Worm (Caenorhabditis elegans) whole organism, dauer: ENCODE data around the gene Y53G8AL.1.

Experiments used
- unc-62 ChIP-seq: sonication (generic microtip); optimal IDR thresholded peaks from 2 replicates; lab custom pipeline; 2017; ENCODE audit warnings: missing biosample characterization, missing genetic modification reagents, missing genetic modification characterization

Y53G8AL.1 gene

DNA sequence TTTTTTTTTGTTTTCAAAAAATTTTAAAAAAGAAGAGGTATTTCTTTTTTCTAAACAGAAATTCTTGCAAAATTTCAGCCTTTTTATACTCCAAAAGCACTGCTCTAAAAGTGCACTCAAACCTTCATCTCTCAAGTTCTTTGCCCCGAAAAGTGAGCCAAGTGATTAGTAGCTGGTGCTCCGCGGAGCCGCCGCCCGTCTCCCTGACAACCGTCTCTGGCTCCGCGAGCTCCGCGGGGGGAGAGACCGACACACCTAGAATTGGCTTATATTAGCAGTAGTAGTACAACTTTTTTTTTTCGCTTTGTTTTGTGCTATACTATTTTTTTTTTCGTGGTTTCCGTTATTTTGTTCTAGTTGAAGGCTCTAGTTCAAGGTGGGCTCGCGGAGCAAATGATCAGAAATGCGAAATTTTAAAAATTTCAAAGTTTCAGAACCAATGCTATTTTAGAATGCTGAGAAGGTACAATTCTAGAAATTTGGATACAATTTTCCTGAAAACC lies at the start of gene Y53G8AL.1:
TSS of gene Y53G8AL.1 (plus strand) at position 453 of the 503 bp plus-strand sequence.
- TF ChIP-seq unc-62 (GFP tag; lab: Kevin White, UChicago) = no peak

DNA sequence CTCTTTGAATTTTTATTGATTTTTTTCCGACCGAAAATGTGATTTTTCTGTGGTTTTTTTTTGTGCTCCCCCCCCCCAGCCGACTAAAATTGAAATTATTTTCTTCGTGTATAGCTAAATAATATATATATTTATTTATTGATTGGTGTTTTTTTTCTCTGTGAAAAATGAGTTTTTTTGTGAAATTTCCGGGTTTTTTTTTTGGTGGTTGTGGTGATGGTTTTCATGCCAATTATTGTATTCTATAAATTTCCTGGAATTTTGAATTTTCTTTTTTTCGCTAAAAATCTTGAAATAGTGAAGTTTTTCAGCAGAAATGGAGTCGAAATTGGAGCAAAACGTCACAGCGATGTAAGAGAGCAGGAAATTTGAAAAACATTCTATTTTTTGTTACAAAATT lies 49.5 kb upstream of the Y53G8AL.1 start, which contains the start of gene lmtr-5:
TSS of gene lmtr-5 (plus strand) at position 301 of the 400 bp plus-strand sequence.
- no peak for TF ChIP-seq unc-62 (GFP tag; lab: Kevin White, UChicago)

DNA sequence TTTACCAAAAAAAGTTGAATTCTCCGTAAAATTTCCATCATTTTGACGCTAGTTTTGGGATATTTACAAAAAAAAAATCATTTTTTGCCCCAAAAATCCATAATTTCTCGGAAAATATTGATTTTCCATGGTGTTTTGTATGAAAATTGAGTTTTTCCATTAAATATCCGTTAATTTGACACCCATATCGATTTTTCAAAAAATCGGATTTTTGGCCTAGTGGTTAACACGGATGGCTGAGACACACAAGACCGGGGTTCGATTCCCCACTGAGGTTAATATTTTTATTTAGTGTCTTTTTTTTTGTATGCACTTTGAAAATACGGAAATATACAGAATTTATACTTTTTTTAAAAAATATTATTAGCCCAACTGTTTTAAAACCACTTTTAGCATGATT lies 47.7 kb upstream of the Y53G8AL.1 start:
- TF ChIP-seq unc-62 (GFP tag; lab: Kevin White, UChicago) = no peak

DNA sequence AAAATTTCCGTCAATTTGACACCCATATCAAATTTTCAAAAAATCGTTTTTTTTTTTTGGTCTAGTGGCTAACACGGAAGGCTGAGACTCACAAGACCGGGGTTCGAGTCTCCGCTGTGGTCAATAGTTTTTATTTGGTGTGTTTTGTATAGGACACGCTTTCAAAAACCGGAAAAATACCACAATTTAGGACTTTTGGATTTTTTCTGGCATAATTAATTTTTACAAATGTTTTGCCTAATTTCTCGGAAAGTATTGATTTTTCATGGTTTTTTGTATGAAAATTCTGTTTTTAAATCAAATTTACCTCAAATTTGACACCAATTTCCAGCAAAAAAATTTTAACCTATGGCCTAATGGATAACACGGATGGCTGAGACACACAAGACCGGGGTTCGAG lies 46.9 kb upstream of the Y53G8AL.1 start, which contains the start of gene mks-1:
TSS of gene mks-1 (plus strand) at position 301 of the 400 bp plus-strand sequence.
- no peak for TF ChIP-seq unc-62 (GFP tag; lab: Kevin White, UChicago)

DNA sequence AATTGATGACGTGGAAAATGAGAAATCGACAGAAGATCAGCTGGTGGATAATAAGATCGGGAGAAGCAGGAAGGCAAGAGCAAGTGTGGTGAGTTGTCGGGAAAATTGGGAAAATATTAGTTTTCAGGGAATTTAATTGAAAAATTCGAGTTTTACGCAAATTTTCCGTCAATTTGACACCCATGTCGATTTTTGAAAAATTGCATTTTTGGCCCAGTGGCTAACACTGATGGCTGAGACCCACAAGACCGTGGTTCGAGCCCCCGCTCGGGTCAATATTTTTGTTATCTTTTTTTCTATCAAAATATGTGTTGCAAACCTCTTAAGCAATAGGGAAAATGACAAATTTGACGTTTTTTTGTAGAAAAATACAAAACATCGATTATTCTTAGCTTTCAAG lies 44.3 kb upstream of the Y53G8AL.1 start:
- no peak for TF ChIP-seq unc-62 (GFP tag; lab: Kevin White, UChicago)

DNA sequence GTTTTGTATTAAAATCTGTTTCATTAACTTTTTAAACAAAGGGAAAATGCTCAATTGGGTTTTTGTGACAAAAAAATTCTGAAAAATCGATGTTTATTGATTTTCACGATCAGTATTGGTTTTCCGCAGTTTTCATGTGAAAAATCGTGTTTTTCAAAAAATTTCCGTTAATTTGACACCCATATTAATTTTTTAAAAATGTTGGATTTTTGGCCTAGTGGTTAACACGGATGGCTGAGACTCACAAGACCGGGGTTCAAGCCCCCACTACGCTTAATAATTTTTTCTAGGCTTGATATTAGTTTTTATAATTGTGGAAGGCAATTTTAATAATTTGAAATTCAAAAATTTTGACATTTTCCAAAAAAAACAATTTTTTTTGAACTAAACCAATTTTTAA lies 42.2 kb upstream of the Y53G8AL.1 start:
- TF ChIP-seq unc-62 (GFP tag; lab: Kevin White, UChicago) = no peak

DNA sequence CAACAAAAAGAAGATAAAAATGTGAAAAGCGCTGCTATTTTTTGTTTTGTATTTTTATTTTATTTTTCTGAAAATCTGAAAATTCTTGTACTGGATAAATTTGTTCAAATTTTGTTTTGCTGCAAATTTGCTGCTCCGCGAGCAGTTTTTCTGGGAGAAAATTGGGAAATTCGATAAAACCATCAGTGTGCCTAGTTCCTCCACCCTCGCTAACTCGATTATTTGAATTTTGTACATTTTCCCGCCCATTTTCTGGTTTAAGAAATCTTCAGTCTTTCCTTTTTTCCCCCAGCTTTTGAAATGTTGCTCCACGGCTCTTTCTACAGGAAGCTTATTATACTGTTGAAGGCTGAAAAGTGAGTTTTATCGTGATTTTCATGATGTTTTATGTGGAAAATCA lies 41.7 kb upstream of the Y53G8AL.1 start, which contains the start of gene R148.8:
TSS of gene R148.8 (plus strand) at position 301 of the 400 bp plus-strand sequence.
- TF ChIP-seq unc-62 (GFP tag; lab: Kevin White, UChicago) = no peak

DNA sequence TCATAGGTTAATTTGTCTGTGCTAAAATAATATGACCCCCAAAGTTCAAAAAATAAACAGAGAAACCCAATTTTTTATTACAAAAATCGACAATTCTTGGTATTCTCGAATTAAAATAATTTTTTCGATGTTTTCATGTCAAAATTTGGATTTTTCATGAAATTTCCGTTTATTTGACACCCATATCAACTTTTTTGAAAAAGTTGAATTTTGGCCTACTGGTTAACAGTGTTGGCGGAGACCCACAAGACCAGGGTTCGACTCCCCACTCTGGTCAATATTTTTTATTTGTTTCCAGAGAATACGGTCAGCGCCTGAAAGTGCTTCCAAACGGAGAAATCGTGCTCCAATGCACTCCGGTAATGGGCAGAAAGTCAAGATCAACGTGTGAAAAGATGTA lies 41.2 kb upstream of the Y53G8AL.1 start:
- no peak for TF ChIP-seq unc-62 (GFP tag; lab: Kevin White, UChicago)

DNA sequence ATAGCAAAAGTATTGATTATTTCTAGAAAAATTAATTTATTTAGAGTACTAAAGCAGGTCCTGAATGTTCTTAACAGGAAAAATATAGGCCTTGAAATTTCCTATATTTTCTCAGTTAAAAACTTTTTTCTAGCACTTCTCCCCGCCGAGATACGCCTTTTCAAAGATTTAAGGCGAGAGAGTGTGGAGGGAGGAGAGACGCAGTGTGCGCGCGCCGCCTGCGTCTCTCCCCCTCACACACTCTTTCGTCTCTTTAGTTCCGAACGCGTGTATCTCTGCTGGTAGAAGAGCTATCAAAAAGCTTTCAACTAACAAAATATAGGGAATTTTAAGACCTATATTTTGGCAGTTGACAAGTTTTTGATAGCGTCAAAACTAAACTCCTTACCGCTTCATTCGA lies 35.0 kb upstream of the Y53G8AL.1 start:
- no peak for TF ChIP-seq unc-62 (GFP tag; lab: Kevin White, UChicago)

DNA sequence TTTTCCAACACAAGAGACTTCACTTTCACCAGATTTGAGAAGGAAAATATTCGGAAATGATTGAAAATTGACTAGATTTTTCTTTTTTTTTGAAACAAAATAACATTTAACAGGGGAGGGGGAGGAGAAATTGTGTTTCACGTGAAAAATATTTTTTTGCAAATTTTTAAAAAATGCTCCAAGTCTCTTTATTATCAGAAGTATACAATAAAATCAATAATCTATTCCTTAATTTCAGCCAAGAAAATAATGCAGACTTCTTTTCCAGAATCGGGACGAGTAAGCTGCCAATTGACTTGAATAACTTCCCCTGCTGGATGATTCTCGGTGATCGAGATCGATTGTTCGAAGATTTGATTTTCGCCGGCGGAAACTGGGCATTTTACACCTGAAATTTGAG lies 34.6 kb upstream of the Y53G8AL.1 start, which contains the start of gene R148.7:
TSS of gene R148.7 (minus strand) at position 101 of the 400 bp plus-strand sequence.
- TF ChIP-seq unc-62 (GFP tag; lab: Kevin White, UChicago) = no peak

DNA sequence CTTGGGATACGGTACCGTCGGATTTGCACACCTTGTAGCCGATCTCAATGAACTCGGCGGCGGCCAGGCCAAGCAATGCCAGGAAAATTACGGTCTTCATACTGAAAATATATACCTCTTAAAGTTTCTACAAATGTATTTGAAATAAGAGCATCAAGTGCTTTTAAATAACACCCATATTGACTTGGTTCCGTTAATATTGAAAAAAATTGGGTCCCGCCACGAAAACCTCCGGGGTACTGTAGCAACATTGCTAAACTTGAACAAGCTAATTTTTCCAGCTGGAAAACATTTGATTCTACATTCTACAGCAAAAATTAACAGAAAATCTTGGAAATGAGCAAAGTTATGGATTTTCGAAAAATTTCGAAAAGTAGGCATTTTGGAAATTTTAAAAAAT lies 33.5 kb upstream of the Y53G8AL.1 start, which contains the start of gene heh-1:
TSS of gene heh-1 (minus strand) at position 101 of the 400 bp plus-strand sequence.
- TF ChIP-seq unc-62 (GFP tag; lab: Kevin White, UChicago) = no peak

DNA sequence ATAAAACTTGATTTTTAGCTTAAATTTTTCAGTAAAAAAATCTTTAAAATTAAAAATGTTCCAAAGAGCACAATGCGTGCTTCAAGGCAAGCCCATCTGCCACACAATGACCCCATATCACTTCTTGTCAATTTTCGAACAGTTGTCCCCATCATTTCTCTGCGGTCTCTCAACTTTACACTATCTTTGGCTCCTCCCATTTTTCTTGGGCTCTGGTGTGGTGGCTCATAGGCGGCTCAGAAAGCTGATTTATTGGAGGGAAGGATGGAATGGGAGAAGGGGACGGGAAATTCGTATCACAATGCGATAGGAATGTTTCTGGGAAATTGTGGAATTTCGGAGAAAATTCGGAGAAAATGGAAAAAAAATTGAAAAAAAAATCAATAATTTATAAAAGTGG lies 32.3 kb upstream of the Y53G8AL.1 start:
- TF ChIP-seq unc-62 (GFP tag; lab: Kevin White, UChicago) = no peak

DNA sequence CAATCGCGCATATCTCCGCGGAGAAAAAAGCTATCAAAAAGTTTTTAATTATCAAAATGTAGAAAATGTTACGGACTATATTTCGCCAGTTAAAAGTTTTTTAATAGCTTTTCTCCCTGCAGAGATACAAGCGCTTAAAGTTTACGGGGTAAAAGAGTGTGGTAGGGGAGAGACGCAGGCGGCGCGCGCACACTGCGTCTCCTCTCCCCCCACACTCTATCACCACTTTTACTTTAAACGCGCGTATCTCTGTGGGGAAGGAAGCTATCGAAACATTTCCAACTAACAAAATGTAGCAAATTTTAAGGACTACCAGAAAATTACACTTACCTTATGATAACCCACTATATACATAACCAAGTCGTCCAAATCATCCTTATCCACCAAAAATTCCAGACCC lies 29.3 kb upstream of the Y53G8AL.1 start:
- TF ChIP-seq unc-62 (GFP tag; lab: Kevin White, UChicago) = no peak

DNA sequence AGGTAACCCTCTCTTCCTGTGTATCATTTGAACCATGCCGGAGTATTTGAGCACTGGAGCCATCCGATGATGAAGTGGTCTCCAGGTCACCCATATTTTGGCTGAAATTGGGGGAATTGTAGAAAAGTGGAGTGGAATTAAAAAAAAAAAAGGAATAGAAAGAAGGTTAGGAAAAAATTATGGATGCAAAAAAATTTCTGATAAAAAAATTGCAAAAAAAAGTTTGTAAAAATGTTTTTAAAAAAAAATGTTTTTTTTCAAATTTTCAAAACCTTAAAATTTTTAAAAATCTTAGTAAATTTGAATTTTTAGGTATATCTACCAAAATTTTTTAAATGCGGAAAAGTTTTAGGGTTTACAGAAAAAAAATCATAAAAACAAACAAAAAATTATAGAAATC lies 13.9 kb upstream of the Y53G8AL.1 start, which contains the start of gene frm-8:
TSS of gene frm-8 (minus strand) at position 101 of the 400 bp plus-strand sequence.
- no peak for TF ChIP-seq unc-62 (GFP tag; lab: Kevin White, UChicago)

DNA sequence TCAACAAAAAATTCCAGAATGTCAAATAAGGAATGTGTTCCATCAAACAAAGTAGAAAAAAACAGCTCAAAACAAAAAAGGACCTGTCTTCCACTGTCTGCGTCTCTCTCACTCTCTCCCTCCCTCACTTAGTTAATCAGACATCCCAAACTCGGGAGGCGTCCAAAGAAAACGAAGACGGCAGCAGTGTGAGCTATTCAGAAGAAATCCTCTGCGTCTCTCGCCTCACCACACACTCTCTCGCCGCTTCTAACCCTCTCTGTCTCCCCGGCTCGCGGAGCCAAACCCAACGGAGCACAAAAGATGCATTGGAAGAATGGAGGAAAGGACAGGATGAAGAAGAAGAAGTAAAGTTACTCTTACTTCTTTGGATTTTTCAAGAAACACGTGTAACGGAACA lies 12.6 kb upstream of the Y53G8AL.1 start:
- TF ChIP-seq unc-62 (GFP tag; lab: Kevin White, UChicago) = no peak

DNA sequence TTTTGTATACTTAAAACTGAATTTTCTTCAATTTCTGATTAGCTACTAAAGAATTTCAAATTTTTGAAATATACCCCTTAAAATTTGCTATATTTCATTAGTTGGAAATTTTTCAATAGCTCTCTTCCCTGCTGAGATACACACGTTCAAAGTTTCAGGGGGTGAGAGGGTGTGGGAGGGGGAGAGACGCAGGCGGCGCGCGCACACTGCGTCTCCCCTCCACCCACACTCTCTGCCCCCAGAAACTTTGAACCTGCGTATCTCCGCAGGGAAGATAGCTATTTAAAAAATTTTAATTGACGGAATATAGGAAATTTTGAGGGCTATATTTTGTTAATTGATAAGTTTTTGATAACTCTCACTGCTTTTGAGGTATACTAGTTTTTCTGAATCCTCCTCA lies 10.2 kb upstream of the Y53G8AL.1 start:
- no peak for TF ChIP-seq unc-62 (GFP tag; lab: Kevin White, UChicago)

DNA sequence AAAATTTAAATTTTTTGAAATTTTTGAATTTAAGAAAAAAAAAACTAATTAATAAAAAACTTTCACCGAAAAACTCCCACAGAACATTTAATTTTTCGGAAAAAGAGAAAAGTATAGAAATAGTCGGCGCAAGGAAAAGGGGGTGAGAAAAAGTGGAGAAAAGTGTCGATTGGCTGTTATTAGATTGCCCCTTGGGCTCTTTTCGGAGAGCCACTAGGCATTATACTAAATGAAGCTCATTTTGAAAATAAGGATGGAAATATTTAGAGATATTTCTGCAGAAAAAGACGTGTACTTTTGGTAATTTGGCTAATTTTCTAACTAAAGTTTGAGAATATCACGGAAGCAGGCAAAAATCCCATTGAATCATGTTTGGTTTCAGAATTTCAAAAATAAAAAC lies 8.8 kb upstream of the Y53G8AL.1 start:
- TF ChIP-seq unc-62 (GFP tag; lab: Kevin White, UChicago) = no peak
